Fruit fly (Drosophila melanogaster): ENCODE results near the gene CG5194.

Gene CG5194

DNA sequence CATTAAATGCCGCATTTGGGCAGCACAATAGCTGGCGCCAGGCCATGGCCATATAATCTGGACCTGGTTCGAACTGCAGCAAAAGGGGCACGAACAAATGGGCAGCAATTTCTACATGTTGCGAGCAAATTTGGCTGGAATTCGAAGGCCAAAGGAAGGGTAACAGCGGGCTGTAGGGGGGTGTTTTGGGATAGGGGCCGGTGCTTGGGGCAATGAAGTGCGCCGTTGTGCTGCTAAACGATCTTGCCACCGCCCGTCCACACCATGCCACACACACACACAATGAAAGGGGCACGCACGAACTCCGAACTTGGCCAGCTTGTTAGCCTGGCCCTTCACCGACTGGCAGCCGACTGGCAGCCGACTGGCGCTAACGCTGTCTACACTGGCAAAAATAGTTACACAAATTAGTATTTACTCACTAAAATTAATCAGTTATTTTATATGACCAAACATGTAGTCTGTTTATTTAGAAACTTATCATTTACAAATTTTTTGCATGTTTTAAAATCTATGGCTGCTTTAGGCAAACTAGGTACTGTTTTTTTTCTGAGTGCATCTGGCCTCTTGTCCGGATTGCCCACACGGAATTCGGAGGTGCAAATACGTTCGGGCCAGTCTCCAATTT lies 24.5 kb upstream of the CG5194 start (continued):
- peak; percentile 14 for TF ChIP-seq lbe (GFP tag; optimal IDR thresholded peaks at IDR 0.05)
- no peak for TF ChIP-seq CG12942 (GFP tag; optimal IDR thresholded peaks at IDR 0.05)
- TF ChIP-seq CG7556 (GFP tag; optimal IDR thresholded peaks at IDR 0.05): no peak
- TF ChIP-seq scrt (GFP tag; optimal IDR thresholded peaks at IDR 0.05): peak; percentile 32
- TF ChIP-seq CG8478 (optimal IDR thresholded peaks at IDR 0.05): no peak
- TF ChIP-seq CG4404 (GFP tag; IDR thresholded peaks at IDR 0.05): peak; percentile 78
- TF ChIP-seq CG4730 (GFP tag; IDR thresholded peaks at IDR 0.05): peak; percentile 59
- no peak for TF ChIP-seq ato (GFP tag; IDR thresholded peaks at IDR 0.05; ENCODE audit: partially characterized antibody)
- peak; percentile 43 for TF ChIP-seq Xbp1 (GFP tag; optimal IDR thresholded peaks at IDR 0.05)
- no peak for TF ChIP-seq ab (GFP tag; optimal IDR thresholded peaks at IDR 0.05)
- no peak for TF ChIP-seq salm (tag; optimal IDR thresholded peaks at IDR 0.05)
- TF ChIP-seq zf30C (GFP tag; optimal IDR thresholded peaks at IDR 0.05): peak; percentile 37
- TF ChIP-seq CoRest (tag; optimal IDR thresholded peaks at IDR 0.05): peak; percentile 53
- TF ChIP-seq CG10462 (GFP tag; optimal IDR thresholded peaks at IDR 0.05): no peak
- TF ChIP-seq prd (optimal IDR thresholded peaks at IDR 0.05): no peak
- peak; percentile 91 for TF ChIP-seq prd (GFP tag; IDR thresholded peaks at IDR 0.05)
- peak; percentile 0 for TF ChIP-seq CG17802 (tag; optimal IDR thresholded peaks at IDR 0.05)
- peak; percentile 12 for TF ChIP-seq CG9609 (GFP tag; optimal IDR thresholded peaks at IDR 0.05)
- TF ChIP-seq ase (GFP tag; IDR thresholded peaks at IDR 0.05): peak; percentile 39; the same call in 1 of the 3 replicates
- TF ChIP-seq CG13287 (GFP tag; IDR thresholded peaks at IDR 0.05; ENCODE audit: partially characterized antibody): no peak
- peak; percentile 42 for TF ChIP-seq CG8089 (GFP tag; optimal IDR thresholded peaks at IDR 0.05)
- TF ChIP-seq Dfd (GFP tag; optimal IDR thresholded peaks at IDR 0.05): no peak
- peak; percentile 50 for TF ChIP-seq E2f2 (GFP tag; IDR thresholded peaks at IDR 0.05)
- no peak for TF ChIP-seq tio (GFP tag; optimal IDR thresholded peaks at IDR 0.05)
- TF ChIP-seq seq (GFP tag; IDR thresholded peaks at IDR 0.05): no peak
- TF ChIP-seq chn (GFP tag; optimal IDR thresholded peaks at IDR 0.05): peak; percentile 11
- TF ChIP-seq CG6813 (GFP tag; optimal IDR thresholded peaks at IDR 0.05): peak; percentile 61
- no peak for TF ChIP-seq cad (GFP tag; optimal IDR thresholded peaks at IDR 0.05)
- no peak for TF ChIP-seq C15 (GFP tag; IDR thresholded peaks at IDR 0.05)
- TF ChIP-seq tgo (GFP tag; IDR thresholded peaks at IDR 0.05): peak; percentile 64
- no peak for TF ChIP-seq NC2α (GFP tag; optimal IDR thresholded peaks at IDR 0.05)
- TF ChIP-seq lola (GFP tag; optimal IDR thresholded peaks at IDR 0.05): peak in 1 of 3 experiments; percentile 72
- TF ChIP-seq CG10565 (GFP tag; optimal IDR thresholded peaks at IDR 0.05): peak; percentile 36
- peak; percentile 37 for TF ChIP-seq ac (GFP tag; optimal IDR thresholded peaks at IDR 0.05)
- peak; percentile 73 for TF ChIP-seq CG18476 (GFP tag; optimal IDR thresholded peaks at IDR 0.05)
- TF ChIP-seq CG1602 (GFP tag; optimal IDR thresholded peaks at IDR 0.05): peak; percentile 44
- no peak for TF ChIP-seq CrebB (tag; optimal IDR thresholded peaks at IDR 0.05)
- TF ChIP-seq CG14441 (GFP tag; IDR thresholded peaks at IDR 0.05): peak; percentile 70
- TF ChIP-seq CG11723 (GFP tag; optimal IDR thresholded peaks at IDR 0.05): no peak
- no peak for TF ChIP-seq wdn (GFP tag; IDR thresholded peaks at IDR 0.05)
- TF ChIP-seq Hr78 (GFP tag; optimal IDR thresholded peaks at IDR 0.05): peak in 1 of 2 experiments; percentile 33
- peak; percentile 48; the same call in 1 of the 2 replicates for TF ChIP-seq sens-2 (GFP tag; IDR thresholded peaks at IDR 0.05)
- TF ChIP-seq CG13424 (tag; optimal IDR thresholded peaks at IDR 0.05): peak; percentile 38
- peak; percentile 73 for TF ChIP-seq CG15696 (tag; optimal IDR thresholded peaks at IDR 0.05)
- no peak for TF ChIP-seq Elba2 (GFP tag; optimal IDR thresholded peaks at IDR 0.05)
- TF ChIP-seq her (GFP tag; optimal IDR thresholded peaks at IDR 0.05): no peak
- no peak for TF ChIP-seq amos (GFP tag; IDR thresholded peaks at IDR 0.05; ENCODE audit: partially characterized antibody)
- TF ChIP-seq CG9876 (GFP tag; optimal IDR thresholded peaks at IDR 0.05): no peak
- TF ChIP-seq slp2 (GFP tag; optimal IDR thresholded peaks at IDR 0.05): no peak
- TF ChIP-seq Dek (tag; optimal IDR thresholded peaks at IDR 0.05): no peak
- 0 out of 2 replicates have a peak, but pooled peaks have one; percentile 17 for TF ChIP-seq al (GFP tag; IDR thresholded peaks at IDR 0.05)

Measured in whole organism, embryonic.